Fruit fly (Drosophila melanogaster) whole organism, embryonic: ENCODE results near the gene CG5071.

Source experiments
- CG12769 ChIP-seq: fragments of 200-800 bp; sonication (Bioruptor generic); optimal IDR thresholded peaks from 2 replicates; lab custom pipeline; 2019; ENCODE audit warnings: missing biosample characterization, mild to moderate bottlenecking, missing genetic modification characterization, moderate library complexity
- CG13123 ChIP-seq: fragments of 200-800 bp; sonication (Bioruptor generic); optimal IDR thresholded peaks from 2 replicates; lab custom pipeline; 2016; ENCODE audit warnings: missing biosample characterization, missing genetic modification characterization
- CG15073 ChIP-seq: fragments of 200-800 bp; sonication (Bioruptor generic); optimal IDR thresholded peaks from 2 replicates; lab custom pipeline; 2016; ENCODE audit warnings: missing biosample characterization, missing genetic modification characterization
- CG15479 ChIP-seq: fragments of 200-800 bp; sonication (Bioruptor generic); optimal IDR thresholded peaks from 3 replicates; lab custom pipeline; 2019; ENCODE audit warnings: missing biosample characterization, mild to moderate bottlenecking, missing genetic modification characterization, moderate library complexity
- CG16813 ChIP-seq: fragments of 200-800 bp; sonication (Bioruptor generic); IDR thresholded peaks from 3 replicates; pipeline ENCODE4 v1.3.6; 2022; ENCODE audit warnings: missing biosample characterization, missing genetic modification characterization; ENCODE audit not compliant: partially characterized antibody
- CG16863 ChIP-seq: fragments of 200-800 bp; sonication (Bioruptor generic); optimal IDR thresholded peaks from 3 replicates; lab custom pipeline; 2016; ENCODE audit warnings: missing biosample characterization, missing genetic modification characterization
- CG17361 ChIP-seq: fragments of 200-800 bp; sonication (Bioruptor generic); IDR thresholded peaks from 3 replicates; pipeline ENCODE4 v1.3.6; 2022; ENCODE audit warnings: missing biosample characterization, missing genetic modification characterization
- CG18599 ChIP-seq: fragments of 200-800 bp; sonication (Bioruptor generic); optimal IDR thresholded peaks from 3 replicates; lab custom pipeline; 2017; ENCODE audit warnings: missing biosample characterization, missing genetic modification characterization, mild to moderate bottlenecking, moderate library complexity, missing genetic modification reagents
- CG2889 ChIP-seq: fragments of 200-800 bp; sonication (Bioruptor generic); IDR thresholded peaks from 3 replicates; pipeline ENCODE4 v1.3.6; 2022; ENCODE audit warnings: missing biosample characterization, missing genetic modification characterization
- CG3065 ChIP-seq: fragments of 200-800 bp; sonication (Bioruptor generic); optimal IDR thresholded peaks from 2 replicates; lab custom pipeline; 2016; ENCODE audit warnings: missing biosample characterization, missing genetic modification characterization
- CG31441 ChIP-seq: fragments of 200-800 bp; sonication (Bioruptor generic); IDR thresholded peaks from 2 replicates; pipeline ENCODE4 v1.3.6; 2022; ENCODE audit warnings: missing biosample characterization, missing genetic modification characterization
- CG34422 ChIP-seq: fragments of 200-800 bp; sonication (Bioruptor generic); IDR thresholded peaks from 3 replicates; pipeline ENCODE4 v1.3.6; 2022; ENCODE audit warnings: missing biosample characterization, missing genetic modification characterization
- CG3726 ChIP-seq: fragments of 200-800 bp; sonication (Bioruptor generic); IDR thresholded peaks from 3 replicates; pipeline ENCODE4, ENCODE4 v1.3.6; 2022; ENCODE audit warnings: missing biosample characterization, missing genetic modification characterization
- CG4360 ChIP-seq: fragments of 200-800 bp; sonication (Bioruptor generic); IDR thresholded peaks from 2 replicates; pipeline ENCODE4 v1.3.6; 2022; ENCODE audit warnings: missing biosample characterization, missing genetic modification characterization
- CG4424 ChIP-seq: fragments of 200-800 bp; sonication (Bioruptor generic); optimal IDR thresholded peaks from 3 replicates; lab custom pipeline; 2016; ENCODE audit warnings: missing biosample characterization, missing genetic modification characterization
- CG4617 ChIP-seq: fragments of 200-800 bp; sonication (Bioruptor generic); optimal IDR thresholded peaks from 3 replicates; lab custom pipeline; 2016; ENCODE audit warnings: missing biosample characterization, missing genetic modification characterization, borderline replicate concordance
- CG6683 ChIP-seq: fragments of 200-800 bp; sonication (Bioruptor generic); optimal IDR thresholded peaks from 2 replicates; lab custom pipeline; 2017; ENCODE audit warnings: missing biosample characterization, mild to moderate bottlenecking, missing genetic modification characterization, missing genetic modification reagents
- CG6689 ChIP-seq: fragments of 200-800 bp; sonication (Bioruptor generic); IDR thresholded peaks from 2 replicates; pipeline ENCODE4 v1.3.6; 2022; ENCODE audit warnings: missing biosample characterization, missing genetic modification characterization
- CG6765 ChIP-seq: fragments of 200-800 bp; sonication (Bioruptor generic); optimal IDR thresholded peaks from 3 replicates; lab custom pipeline; 2017; ENCODE audit warnings: missing biosample characterization, mild to moderate bottlenecking, missing genetic modification characterization
- CG6791 ChIP-seq: fragments of 200-800 bp; sonication (Bioruptor generic); IDR thresholded peaks from 3 replicates; pipeline ENCODE4 v1.3.6; 2022; ENCODE audit warnings: missing biosample characterization, missing genetic modification characterization; ENCODE audit not compliant: partially characterized antibody
- CG6854 ChIP-seq: fragments of 200-800 bp; sonication (Bioruptor generic); optimal IDR thresholded peaks from 3 replicates; lab custom pipeline; 2017; ENCODE audit warnings: missing biosample characterization, mild to moderate bottlenecking, missing genetic modification characterization
- CG9797 ChIP-seq: fragments of 200-800 bp; sonication (Bioruptor generic); optimal IDR thresholded peaks from 3 replicates; lab custom pipeline; 2018; ENCODE audit warnings: missing biosample characterization, mild to moderate bottlenecking, missing genetic modification characterization
- Camta ChIP-seq: fragments of 200-800 bp; sonication (Bioruptor generic); optimal IDR thresholded peaks from 2 replicates; lab custom pipeline; 2016; ENCODE audit warnings: missing biosample characterization, missing genetic modification characterization
- CrebB ChIP-seq: fragments of 200-800 bp; sonication (Bioruptor generic); optimal IDR thresholded peaks from 3 replicates; lab custom pipeline; 2018; ENCODE audit warnings: missing biosample characterization, mild to moderate bottlenecking, missing genetic modification characterization
- Dad ChIP-seq: fragments of 200-800 bp; sonication (Bioruptor generic); optimal IDR thresholded peaks from 3 replicates; lab custom pipeline; 2016; ENCODE audit warnings: missing biosample characterization, missing genetic modification characterization
- Dek ChIP-seq: fragments of 200-800 bp; sonication (Bioruptor generic); optimal IDR thresholded peaks from 3 replicates; lab custom pipeline; 2019; ENCODE audit warnings: missing biosample characterization, mild to moderate bottlenecking, missing genetic modification characterization, moderate library complexity
- Elba2 ChIP-seq: fragments of 200-800 bp; sonication (Bioruptor generic); optimal IDR thresholded peaks from 3 replicates; lab custom pipeline; 2016; ENCODE audit warnings: missing biosample characterization, missing genetic modification characterization
- Ets65A ChIP-seq: fragments of 200-800 bp; sonication (Bioruptor generic); peaks from one replicate; lab custom pipeline; 2016; ENCODE audit warnings: missing biosample characterization, missing genetic modification characterization
- Hr3 ChIP-seq: fragments of 200-800 bp; sonication (Bioruptor generic); optimal IDR thresholded peaks from 3 replicates; lab custom pipeline; 2016; ENCODE audit warnings: missing biosample characterization, missing genetic modification characterization
- Lpt ChIP-seq: fragments of >200 bp; optimal IDR thresholded peaks from 2 replicates; lab custom pipeline; 2018; ENCODE audit warnings: missing biosample characterization, missing genetic modification characterization
- Nf-YC ChIP-seq: fragments of 200-800 bp; optimal IDR thresholded peaks from 3 replicates; lab custom pipeline; 2019; ENCODE audit warnings: missing biosample characterization, mild to moderate bottlenecking, missing genetic modification characterization, moderate library complexity
- Optix ChIP-seq: fragments of 200-800 bp; sonication (Bioruptor generic); IDR thresholded peaks from 3 replicates; pipeline ENCODE4 v1.3.6; 2022; ENCODE audit warnings: missing biosample characterization, missing genetic modification characterization
- Poxn ChIP-seq: fragments of 200-800 bp; sonication (Bioruptor generic); IDR thresholded peaks from 2 replicates; pipeline ENCODE4 v1.3.6; 2022; ENCODE audit warnings: missing biosample characterization, missing genetic modification characterization
- Ravus ChIP-seq: fragments of 200-800 bp; sonication (Bioruptor generic); IDR thresholded peaks from 2 replicates; pipeline ENCODE4 v1.3.6; 2022; ENCODE audit warnings: missing biosample characterization, missing genetic modification characterization
- al ChIP-seq: fragments of 200-800 bp; sonication (Bioruptor generic); IDR thresholded peaks from 2 replicates; pipeline ENCODE4 v1.3.6; 2022; ENCODE audit warnings: missing biosample characterization, missing genetic modification characterization
- en ChIP-seq: fragments of 200-800 bp; sonication (Bioruptor generic); optimal IDR thresholded peaks from 2 replicates; lab custom pipeline; 2016; ENCODE audit warnings: missing biosample characterization, missing genetic modification characterization
- hth ChIP-seq: fragments of >200 bp; optimal IDR thresholded peaks from 2 replicates; lab custom pipeline; 2017; ENCODE audit warnings: inconsistent platforms
- jigr1 ChIP-seq: fragments of 200-800 bp; sonication (Bioruptor generic); IDR thresholded peaks from 3 replicates; pipeline ENCODE4 v1.3.6; 2022; ENCODE audit warnings: missing biosample characterization, missing genetic modification characterization
- ken ChIP-seq: fragments of 200-800 bp; sonication (Bioruptor generic); IDR thresholded peaks from 3 replicates; pipeline ENCODE4 v1.3.6; 2022; ENCODE audit warnings: missing biosample characterization, missing genetic modification characterization
- lmd ChIP-seq: fragments of 200-800 bp; sonication (Bioruptor generic); IDR thresholded peaks from 2 replicates; pipeline ENCODE4 v1.3.6; 2022; ENCODE audit warnings: missing biosample characterization, missing genetic modification characterization
- maf-S ChIP-seq: fragments of 200-800 bp; sonication (Bioruptor generic); optimal IDR thresholded peaks from 2 replicates; lab custom pipeline; 2016; ENCODE audit warnings: missing biosample characterization, missing genetic modification characterization
- mam ChIP-seq: fragments of 200-800 bp; sonication (Bioruptor generic); optimal IDR thresholded peaks from 3 replicates; lab custom pipeline; 2016; ENCODE audit warnings: missing biosample characterization, missing genetic modification characterization
- oc ChIP-seq: fragments of 200-800 bp; sonication (Bioruptor generic); optimal IDR thresholded peaks from 2 replicates; lab custom pipeline; 2018; ENCODE audit warnings: missing biosample characterization, mild to moderate bottlenecking, missing genetic modification characterization, moderate library complexity
- pita ChIP-seq: fragments of 200-800 bp; sonication (Bioruptor generic); optimal IDR thresholded peaks from 2 replicates; lab custom pipeline; 2017; ENCODE audit warnings: missing biosample characterization, mild to moderate bottlenecking, missing genetic modification characterization
- pzg ChIP-seq: fragments of 200-800 bp; sonication (Bioruptor generic); optimal IDR thresholded peaks from 3 replicates; lab custom pipeline; 2018; ENCODE audit warnings: missing biosample characterization, mild to moderate bottlenecking, missing genetic modification characterization, moderate library complexity
- run ChIP-seq: fragments of 200-800 bp; sonication (Bioruptor generic); optimal IDR thresholded peaks from 3 replicates; lab custom pipeline; 2018; ENCODE audit warnings: missing biosample characterization, mild to moderate bottlenecking, missing genetic modification characterization
- sisA ChIP-seq: fragments of 200-800 bp; sonication (Bioruptor generic); IDR thresholded peaks from 2 replicates; pipeline ENCODE4 v1.3.6; 2022; ENCODE audit warnings: missing biosample characterization, missing genetic modification characterization
- sna ChIP-seq: fragments of 200-800 bp; sonication (Bioruptor generic); IDR thresholded peaks from 2 replicates; pipeline ENCODE4 v1.3.6; 2022; ENCODE audit warnings: missing biosample characterization, missing genetic modification characterization; ENCODE audit not compliant: partially characterized antibody
- so ChIP-seq: fragments of 200-800 bp; sonication (Bioruptor generic); IDR thresholded peaks from 3 replicates; pipeline ENCODE4 v1.3.6; 2022; ENCODE audit warnings: missing biosample characterization, missing genetic modification characterization
- wor ChIP-seq: fragments of 200-800 bp; sonication (Bioruptor generic); IDR thresholded peaks from 2 replicates; pipeline ENCODE4 v1.3.6; 2022; ENCODE audit warnings: missing biosample characterization, missing genetic modification characterization
- zen ChIP-seq: fragments of 200-800 bp; sonication (Bioruptor generic); optimal IDR thresholded peaks from 3 replicates; lab custom pipeline; 2018; ENCODE audit warnings: missing biosample characterization, mild to moderate bottlenecking, missing genetic modification characterization, moderate library complexity
- zfh1 ChIP-seq: fragments of 200-800 bp; sonication (Bioruptor generic); IDR thresholded peaks from 3 replicates; pipeline ENCODE4 v1.3.6; 2022; ENCODE audit warnings: missing biosample characterization, missing genetic modification characterization

The CG5071 gene

dm6 chr3R:25652066-25652720, 34.0 kb downstream of the CG5071 start (continued):
- TF ChIP-seq CG6854 (GFP tag; lab: Kevin White, UChicago) (no peak), CG34422 (GFP tag; lab: Robert Waterston, UW) (no peak), CG2889 (GFP tag; lab: Robert Waterston, UW) (no peak), sisA (GFP tag; lab: Robert Waterston, UW) (no peak), lmd (GFP tag; lab: Robert Waterston, UW) (no peak), ken (no peak), CG3065 (GFP tag; lab: Kevin White, UChicago) (no peak), CrebB (no peak), CG4617 (GFP tag; lab: Kevin White, UChicago) (no peak), zen (tag; lab: Kevin White, UChicago) (no peak), oc (peak; percentile 71), CG3726 (no peak), wor (GFP tag; lab: Robert Waterston, UW) (no peak), CG16863 (GFP tag; lab: Kevin White, UChicago) (no peak), CG4424 (GFP tag; lab: Kevin White, UChicago) (no peak), CG17361 (GFP tag; lab: Robert Waterston, UW) (no peak), pita (GFP tag; lab: Kevin White, UChicago) (no peak), hth (lab: Kevin White, UChicago) (no peak), Dek (tag; lab: Kevin White, UChicago) (peak; percentile 5), Poxn (GFP tag; lab: Robert Waterston, UW) (no peak), CG16813 (GFP tag; lab: Robert Waterston, UW) (no peak), zfh1 (GFP tag; lab: Robert Waterston, UW) (no peak), CG6683 (GFP tag; lab: Kevin White, UChicago) (no peak), Ravus (GFP tag; lab: Robert Waterston, UW) (no peak), jigr1 (GFP tag; lab: Robert Waterston, UW) (no peak), en (GFP tag; lab: Kevin White, UChicago) (no peak), mam (GFP tag; lab: Kevin White, UChicago) (no peak), Optix (GFP tag; lab: Robert Waterston, UW) (no peak), al (no peak), Nf-YC (peak; percentile 18), CG6689 (GFP tag; lab: Robert Waterston, UW) (no peak), CG15479 (GFP tag; lab: Kevin White, UChicago) (no peak), CG13123 (GFP tag; lab: Kevin White, UChicago) (no peak), CG6791 (peak; percentile 66), Lpt (GFP tag; lab: Kevin White, UChicago) (no peak), sna (GFP tag; lab: Robert Waterston, UW) (no peak), CG4360 (GFP tag; lab: Robert Waterston, UW) (no peak), Dad (GFP tag; lab: Kevin White, UChicago) (no peak), CG6765 (GFP tag; lab: Kevin White, UChicago) (no peak), maf-S (GFP tag; lab: Kevin White, UChicago) (no peak), Ets65A (GFP tag; lab: Kevin White, UChicago) (peak; percentile 76), CG31441 (GFP tag; lab: Robert Waterston, UW) (no peak), so (GFP tag; lab: Robert Waterston, UW) (no peak), Elba2 (GFP tag; lab: Kevin White, UChicago) (no peak), Hr3 (GFP tag; lab: Kevin White, UChicago) (no peak), pzg (GFP tag; lab: Kevin White, UChicago) (peak; percentile 29), run (tag; lab: Kevin White, UChicago) (no peak), CG18599 (GFP tag; lab: Kevin White, UChicago) (no peak), Camta (GFP tag; lab: Kevin White, UChicago) (no peak), CG15073 (GFP tag; lab: Kevin White, UChicago) (no peak), CG12769 (no peak), CG9797 (GFP tag; lab: Kevin White, UChicago) (no peak)
